Worm (Caenorhabditis elegans) whole organism, L4 larva: Measurements from ENCODE around the gene Y46E12BL.2.
A peak's percentile ranks its signal among the peaks of the same experiment; 100 is the strongest.

Experiments
- F10B5.3 ChIP-seq: sonication (generic microtip); optimal IDR thresholded peaks from 2 replicates; lab custom pipeline; 2016; ENCODE audit warnings: mild to moderate bottlenecking, missing genetic modification characterization, missing compliant biosample characterization
- R02D3.7 ChIP-seq: fragments of 150-350 bp; sonication (generic microtip); optimal IDR thresholded peaks from 3 replicates; lab custom pipeline; 2014; ENCODE audit warnings: missing biosample characterization, missing genetic modification characterization
- Y105C5A.15 ChIP-seq: fragments of 200-800 bp; sonication (Bioruptor generic); IDR thresholded peaks from 2 replicates; pipeline ENCODE4 v1.3.6; 2022; ENCODE audit warnings: missing genetic modification characterization, missing compliant biosample characterization
- aha-1 ChIP-seq: fragments of 150-350 bp; peaks from one replicate; lab custom pipeline; 2014; ENCODE audit warnings: missing biosample characterization, missing genetic modification characterization
- ama-1 ChIP-seq: fragments of 150-350 bp; optimal IDR thresholded peaks from 2 replicates; lab custom pipeline; 2014; ENCODE audit warnings: inconsistent platforms, mixed read lengths
- arid-1 ChIP-seq: fragments of 200-800 bp; sonication (Bioruptor generic); conservative IDR thresholded peaks from 2 replicates; pipeline ENCODE4 v1.3.6; 2022; ENCODE audit warnings: missing genetic modification reagents, missing genetic modification characterization, missing compliant biosample characterization
- attf-4 ChIP-seq: sonication (generic microtip); optimal IDR thresholded peaks from 3 replicates; lab custom pipeline; 2017; ENCODE audit warnings: missing biosample characterization, missing genetic modification characterization
- ces-1 ChIP-seq: fragments of 150-350 bp; sonication (generic microtip); optimal IDR thresholded peaks from 4 replicates; lab custom pipeline; 2014; ENCODE audit warnings: missing biosample characterization, missing genetic modification reagents, missing genetic modification characterization
- dmd-6 ChIP-seq: fragments of 200-800 bp; sonication (Bioruptor generic); IDR thresholded peaks from 2 replicates; pipeline ENCODE4 v1.3.6; 2022; ENCODE audit warnings: missing genetic modification reagents, missing genetic modification characterization, missing compliant biosample characterization
- dmd-8 ChIP-seq: fragments of 200-800 bp; sonication (Bioruptor generic); IDR thresholded peaks from 2 replicates; pipeline ENCODE4 v1.3.6; 2022; ENCODE audit warnings: missing genetic modification characterization, missing compliant biosample characterization
- dve-1 ChIP-seq: sonication (generic microtip); optimal IDR thresholded peaks from 2 replicates; lab custom pipeline; 2017; ENCODE audit warnings: antibody characterized with exemption, mild to moderate bottlenecking, missing genetic modification characterization, missing compliant biosample characterization; ENCODE audit not compliant: insufficient read depth
- egl-43 ChIP-seq: fragments of 200-800 bp; sonication (Bioruptor generic); IDR thresholded peaks from 2 replicates; pipeline ENCODE4 v1.3.6; 2022; ENCODE audit warnings: missing genetic modification reagents, missing genetic modification characterization, missing compliant biosample characterization
- hif-1 ChIP-seq, 2 experiments: sonication (generic microtip); optimal IDR thresholded peaks; 2 replicates each; lab custom pipeline; 2016 to 2017; ENCODE audit warnings: missing compliant biosample characterization in 2 of 2, missing genetic modification characterization in 2 of 2, missing genetic modification reagents in 2 of 2, missing genotype in 2 of 2, mild to moderate bottlenecking in 1 of 2
- hlh-11 ChIP-seq: fragments of 200-800 bp; sonication (Bioruptor generic); optimal IDR thresholded peaks from 2 replicates; lab custom pipeline; 2018; ENCODE audit warnings: mild to moderate bottlenecking, missing genetic modification characterization, missing compliant biosample characterization
- hlh-30 ChIP-seq: sonication (generic microtip); optimal IDR thresholded peaks from 2 replicates; lab custom pipeline; 2017; ENCODE audit warnings: antibody characterized with exemption, mild to moderate bottlenecking, missing genetic modification characterization, missing compliant biosample characterization; ENCODE audit not compliant: insufficient read depth
- lin-13 ChIP-seq: fragments of 150-350 bp; optimal IDR thresholded peaks from 2 replicates; lab custom pipeline; 2014; ENCODE audit warnings: missing biosample characterization, missing genetic modification reagents, missing genetic modification characterization
- mdt-29 ChIP-seq: fragments of 200-800 bp; sonication (Bioruptor generic); IDR thresholded peaks from 2 replicates; pipeline ENCODE4 v1.3.6; 2022; ENCODE audit warnings: missing genetic modification reagents, missing genetic modification characterization, missing compliant biosample characterization
- mxl-3 ChIP-seq: fragments of 200-800 bp; sonication (Bioruptor generic); optimal IDR thresholded peaks from 2 replicates; lab custom pipeline; 2018; ENCODE audit warnings: mild to moderate bottlenecking, missing genetic modification characterization, missing compliant biosample characterization
- nhr-10 ChIP-seq: fragments of 150-350 bp; optimal IDR thresholded peaks from 2 replicates; lab custom pipeline; 2014; ENCODE audit warnings: missing biosample characterization, missing genetic modification characterization
- nhr-42 ChIP-seq: fragments of 200-800 bp; sonication (Bioruptor generic); IDR thresholded peaks from 2 replicates; pipeline ENCODE4 v1.3.6; 2022; ENCODE audit warnings: missing genetic modification characterization, missing compliant biosample characterization
- pha-4 ChIP-seq, 2 experiments: fragments of 150-350 bp in 1 of 2; fragments of 200-800 bp in 1 of 2; sonication (Bioruptor generic) in 1 of 2; IDR thresholded peaks in 1 of 2; optimal IDR thresholded peaks in 1 of 2; 2 replicates each; pipeline versions ENCODE4 v1.3.6 to Lab custom; 2014 to 2022; ENCODE audit warnings: missing genetic modification characterization in 2 of 2, missing genetic modification reagents in 2 of 2, missing biosample characterization in 1 of 2, missing compliant biosample characterization in 1 of 2
- set-16 ChIP-seq: fragments of 200-800 bp; sonication (Bioruptor generic); IDR thresholded peaks from 2 replicates; pipeline ENCODE4 v1.3.6; 2022; ENCODE audit warnings: missing genetic modification reagents, missing genetic modification characterization, missing compliant biosample characterization
- spr-3 ChIP-seq: fragments of 200-800 bp; sonication (Bioruptor generic); optimal IDR thresholded peaks from 2 replicates; lab custom pipeline; 2018; ENCODE audit warnings: mild to moderate bottlenecking, missing genetic modification characterization, missing compliant biosample characterization
- tag-97 ChIP-seq: fragments of 200-800 bp; sonication (Bioruptor generic); IDR thresholded peaks from 2 replicates; pipeline ENCODE4 v1.3.6; 2022; ENCODE audit warnings: missing genetic modification characterization, missing compliant biosample characterization
- tra-1 ChIP-seq: fragments of 200-800 bp; sonication (Bioruptor generic); IDR thresholded peaks from 2 replicates; pipeline ENCODE4 v1.3.6; 2022; ENCODE audit warnings: missing genetic modification reagents, missing genetic modification characterization, missing compliant biosample characterization
- unc-130 ChIP-seq: sonication (generic microtip); optimal IDR thresholded peaks from 2 replicates; lab custom pipeline; 2016; ENCODE audit warnings: missing genetic modification reagents, missing genetic modification characterization, missing compliant biosample characterization
- unc-62 ChIP-seq, 3 experiments: fragments of 150-350 bp in 1 of 3; sonication (generic microtip); optimal IDR thresholded peaks in 2 of 3; peaks in 1 of 3; 1 replicate in 1 of 3; 2 replicates in 2 of 3; lab custom pipeline; 2014 to 2017; ENCODE audit warnings: missing biosample characterization in 3 of 3, missing genetic modification characterization in 3 of 3, missing genetic modification reagents in 3 of 3, missing genotype in 1 of 3
- vab-7 ChIP-seq: fragments of 200-800 bp; sonication (Bioruptor generic); IDR thresholded peaks from 2 replicates; pipeline ENCODE4 v1.3.6; 2022; ENCODE audit warnings: missing genetic modification reagents, missing genetic modification characterization, missing compliant biosample characterization
- zag-1 ChIP-seq: fragments of 150-350 bp; optimal IDR thresholded peaks from 2 replicates; lab custom pipeline; 2014; ENCODE audit warnings: missing biosample characterization, missing genetic modification characterization
- zfp-2 ChIP-seq: sonication (generic microtip); optimal IDR thresholded peaks from 2 replicates; lab custom pipeline; 2016; ENCODE audit warnings: mild to moderate bottlenecking, missing genetic modification characterization, missing compliant biosample characterization
- zip-11 ChIP-seq: fragments of 200-800 bp; sonication (Bioruptor generic); IDR thresholded peaks from 2 replicates; pipeline ENCODE4 v1.3.6; 2022; ENCODE audit warnings: missing genetic modification characterization, missing compliant biosample characterization

The Y46E12BL.2 gene

ce11 chrII:15220116-15220515 is 12.6 kb upstream of the Y46E12BL.2 start:
- TF ChIP-seq zip-11 (GFP tag; lab: Robert Waterston, UW): 0 out of 2 replicates have a peak, but pooled peaks have one; percentile 32
- TF ChIP-seq nhr-42 (GFP tag; lab: Robert Waterston, UW): 0 out of 2 replicates have a peak, but pooled peaks have one; percentile 16
- TF ChIP-seq nhr-10 (tag; lab: Kevin White, UChicago): no peak
- TF ChIP-seq hlh-30: no peak
- 0 out of 2 replicates have a peak, but pooled peaks have one; percentile 7 for TF ChIP-seq mdt-29 (GFP tag; lab: Robert Waterston, UW)
- peak; percentile 88 for TF ChIP-seq set-16 (GFP tag; lab: Robert Waterston, UW)
- no peak for TF ChIP-seq mxl-3 (GFP tag; lab: Kevin White, UChicago)
- TF ChIP-seq tra-1 (GFP tag; lab: Robert Waterston, UW): no peak
- TF ChIP-seq hif-1 (tag; optimal IDR thresholded peaks at IDR 0.05; lab: Kevin White, UChicago): no peak
- no peak for TF ChIP-seq vab-7 (GFP tag; lab: Robert Waterston, UW)

DNA sequence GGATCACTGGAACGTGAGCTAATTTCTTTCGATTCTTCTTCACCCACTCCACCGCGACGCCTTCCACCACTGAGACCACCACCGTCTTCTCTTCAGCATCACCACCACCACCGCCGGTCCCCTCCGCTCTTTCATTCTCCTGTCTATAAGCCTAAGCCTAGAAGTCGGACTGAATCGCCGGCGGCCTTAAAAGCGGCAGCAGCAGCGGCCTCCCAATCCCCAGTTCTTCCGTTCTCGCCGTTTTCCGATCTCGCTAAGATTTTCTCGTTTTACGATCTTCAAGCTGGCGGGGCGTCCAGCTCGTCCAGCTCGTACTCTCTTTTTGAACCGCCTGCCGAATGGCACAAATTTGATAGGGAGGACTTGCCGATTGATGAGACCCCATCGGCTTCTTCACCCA is 6.6 kb upstream of the Y46E12BL.2 start:
- TF ChIP-seq aha-1 (tag; lab: Kevin White, UChicago) (peak; percentile 57), set-16 (GFP tag; lab: Robert Waterston, UW) (peak; percentile 89), attf-4 (tag; lab: Kevin White, UChicago) (no peak), pha-4 (GFP tag; IDR thresholded peaks at IDR 0.05; lab: Robert Waterston, UW) (no peak), pha-4 (tag; optimal IDR thresholded peaks at IDR 0.05; lab: Kevin White, UChicago) (no peak), egl-43 (GFP tag; lab: Robert Waterston, UW) (0 out of 2 replicates have a peak, but pooled peaks have one; percentile 13), dmd-8 (GFP tag; lab: Robert Waterston, UW) (no peak), tag-97 (GFP tag; lab: Robert Waterston, UW) (no peak), R02D3.7 (tag; lab: Kevin White, UChicago) (no peak), spr-3 (no peak)

DNA sequence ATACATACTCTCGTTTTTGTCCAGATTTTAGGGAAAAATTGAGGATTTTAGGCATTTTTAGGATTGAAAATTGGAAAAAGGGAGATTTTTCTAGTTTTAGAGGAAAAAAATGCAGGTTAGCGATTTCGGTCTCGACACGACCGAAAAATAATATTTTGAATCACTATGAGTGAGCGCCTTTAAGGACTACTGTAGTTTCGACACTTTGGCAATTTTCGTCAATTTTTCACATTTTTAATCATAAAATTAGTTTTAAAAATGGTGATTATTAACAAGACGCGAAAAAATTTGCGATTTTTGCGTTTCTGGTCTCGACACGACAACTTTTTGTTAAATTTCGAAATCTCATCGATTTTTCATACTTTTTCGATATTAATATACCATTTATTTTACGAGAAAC is 5.9 kb upstream of the Y46E12BL.2 start:
- no peak for TF ChIP-seq hlh-30
- TF ChIP-seq unc-62 (GFP tag; optimal IDR thresholded peaks at IDR 0.05 in 1 of 2; lab: Kevin White, UChicago): peak in 1 of 2 experiments; percentile 91
- no peak for TF ChIP-seq unc-62 (tag; optimal IDR thresholded peaks at IDR 0.05; lab: Kevin White, UChicago)
- TF ChIP-seq, all 104 proteins: peak for 1

DNA sequence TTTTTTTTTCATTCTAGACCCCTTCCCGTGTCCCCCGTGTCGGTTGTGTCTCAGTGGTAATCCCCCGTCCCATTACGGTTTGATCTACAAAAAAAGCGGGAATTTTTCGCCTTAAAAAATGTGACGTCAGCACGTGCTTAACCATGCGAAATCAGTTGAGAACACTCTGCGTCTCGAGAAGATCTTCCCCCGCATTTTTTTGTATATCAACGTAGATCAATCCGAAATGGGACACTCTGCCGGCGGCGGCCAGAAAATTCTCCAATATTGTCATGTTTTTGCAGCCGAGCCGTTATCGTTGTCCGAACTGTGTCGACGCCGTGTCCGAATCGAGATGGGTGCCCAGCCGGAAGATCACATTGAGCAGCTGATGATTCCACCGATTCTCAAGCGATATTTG is 4.7 kb upstream of the Y46E12BL.2 start:
- TF ChIP-seq zip-11 (GFP tag; lab: Robert Waterston, UW): no peak
- TF ChIP-seq egl-43 (GFP tag; lab: Robert Waterston, UW): 0 out of 2 replicates have a peak, but pooled peaks have one; percentile 9
- TF ChIP-seq hlh-11 (tag; lab: Kevin White, UChicago): no peak
- no peak for TF ChIP-seq dmd-6 (GFP tag; lab: Robert Waterston, UW)
- no peak for TF ChIP-seq lin-13 (GFP tag; lab: Kevin White, UChicago)
- no peak for TF ChIP-seq ces-1 (GFP tag; lab: Kevin White, UChicago)
- TF ChIP-seq arid-1 (GFP tag; lab: Robert Waterston, UW): 0 out of 2 replicates have a peak, but pooled peaks have one; percentile 3
- no peak for TF ChIP-seq dve-1 (tag; lab: Kevin White, UChicago)
- TF ChIP-seq unc-130 (GFP tag; lab: Kevin White, UChicago): no peak
- TF ChIP-seq ama-1: peak; percentile 23
- no peak for TF ChIP-seq F10B5.3
- TF ChIP-seq zag-1 (tag; lab: Kevin White, UChicago): no peak
- TF ChIP-seq R02D3.7 (tag; lab: Kevin White, UChicago): no peak
- peak in 1 of 2 experiments; percentile 96 for TF ChIP-seq unc-62 (GFP tag; optimal IDR thresholded peaks at IDR 0.05 in 1 of 2; lab: Kevin White, UChicago)
- TF ChIP-seq unc-62 (tag; optimal IDR thresholded peaks at IDR 0.05; lab: Kevin White, UChicago): no peak
- no peak for TF ChIP-seq zfp-2 (tag; lab: Kevin White, UChicago)
- no peak for TF ChIP-seq Y105C5A.15 (GFP tag; lab: Robert Waterston, UW)
